Worm (Caenorhabditis elegans) whole organism, early embryonic: ENCODE data around the gene str-71.

Experiments used
- F13C5.2 ChIP-seq: sonication (generic microtip); optimal IDR thresholded peaks from 2 replicates; lab custom pipeline; 2017; ENCODE audit warnings: mild to moderate bottlenecking, missing genetic modification characterization, inconsistent platforms, missing compliant biosample characterization
- aly-1 ChIP-seq: sonication (generic microtip); optimal IDR thresholded peaks from 2 replicates; lab custom pipeline; 2016; ENCODE audit warnings: missing genetic modification characterization, missing compliant biosample characterization
- ama-1 ChIP-seq: fragments of 150-350 bp; optimal IDR thresholded peaks from 2 replicates; lab custom pipeline; 2014
- ceh-36 ChIP-seq: sonication (generic microtip); optimal IDR thresholded peaks from 2 replicates; lab custom pipeline; 2016; ENCODE audit warnings: missing genetic modification characterization, inconsistent platforms, missing compliant biosample characterization
- flt-1 ChIP-seq: fragments of 200-800 bp; sonication (Bioruptor generic); IDR thresholded peaks from 2 replicates; pipeline ENCODE4 v1.3.6; 2022; ENCODE audit warnings: missing genetic modification characterization, missing compliant biosample characterization
- hmbx-1 ChIP-seq: sonication (generic microtip); optimal IDR thresholded peaks from 2 replicates; lab custom pipeline; 2016; ENCODE audit warnings: mild to moderate bottlenecking, missing genetic modification characterization, missing compliant biosample characterization
- hnd-1 ChIP-seq: sonication (generic microtip); optimal IDR thresholded peaks from 2 replicates; lab custom pipeline; 2016; ENCODE audit warnings: missing genetic modification characterization, missing compliant biosample characterization
- tbx-11 ChIP-seq: fragments of 200-800 bp; sonication (Bioruptor generic); IDR thresholded peaks from 2 replicates; pipeline ENCODE4 v1.3.6; 2022; ENCODE audit warnings: missing genetic modification characterization, missing compliant biosample characterization
- tbx-37 ChIP-seq: fragments of 200-800 bp; sonication (Bioruptor generic); conservative IDR thresholded peaks from 2 replicates; pipeline ENCODE4 v1.3.6; 2022; ENCODE audit warnings: missing genetic modification reagents, missing genetic modification characterization, missing compliant biosample characterization
- tra-4 ChIP-seq: sonication (generic microtip); optimal IDR thresholded peaks from 2 replicates; lab custom pipeline; 2017; ENCODE audit warnings: missing genetic modification characterization, missing compliant biosample characterization

- TF ChIP-seq ama-1 (no peak), hmbx-1 (no peak), hnd-1 (tag; lab: Kevin White, UChicago) (no peak), tra-4 (tag; lab: Kevin White, UChicago) (no peak), tbx-11 (GFP tag; lab: Robert Waterston, UW) (no peak), flt-1 (no peak), tbx-37 (no peak), aly-1 (tag; lab: Kevin White, UChicago) (no peak), F13C5.2 (no peak), ceh-36 (tag; lab: Kevin White, UChicago) (no peak)
These were observed 4.7 kb downstream of the str-71 start for ce11 chrV:15454322-15454721.
